Fruit fly (Drosophila melanogaster): ENCODE results near the gene Wdr82.

The Wdr82 gene

dm6 chr2L:8361204-8361952 is 12.9 kb upstream of the Wdr82 start (continued):
- TF ChIP-seq jigr1 (GFP tag; IDR thresholded peaks at IDR 0.05) (no peak), unc-4 (GFP tag; IDR thresholded peaks at IDR 0.05; ENCODE audit: partially characterized antibody) (no peak), CG7987 (GFP tag; optimal IDR thresholded peaks at IDR 0.05) (peak; percentile 2), Sry-β (GFP tag; optimal IDR thresholded peaks at IDR 0.05) (no peak), CG5245 (GFP tag; optimal IDR thresholded peaks at IDR 0.05) (no peak), zfh2 (GFP tag; optimal IDR thresholded peaks at IDR 0.05) (peak; percentile 27), Abd-B (GFP tag; optimal IDR thresholded peaks at IDR 0.05) (no peak), CG2875 (GFP tag; optimal IDR thresholded peaks at IDR 0.05) (no peak), H15 (GFP tag; IDR thresholded peaks at IDR 0.05) (no peak), CG30403 (GFP tag; optimal IDR thresholded peaks at IDR 0.05) (peak; percentile 40), CG7271 (tag; optimal IDR thresholded peaks at IDR 0.05) (no peak), HHEX (GFP tag; optimal IDR thresholded peaks at IDR 0.05) (no peak), sqz (GFP tag; optimal IDR thresholded peaks at IDR 0.05) (no peak), chif (GFP tag; optimal IDR thresholded peaks at IDR 0.05) (no peak), CkIIα-i1 (GFP tag; IDR thresholded peaks at IDR 0.05) (no peak), danr (GFP tag; IDR thresholded peaks at IDR 0.05) (no peak), CG8765 (GFP tag; IDR thresholded peaks at IDR 0.05) (no peak), MESR4 (GFP tag; optimal IDR thresholded peaks at IDR 0.05) (no peak), CG8388 (GFP tag; optimal IDR thresholded peaks at IDR 0.05) (no peak), CG3407 (GFP tag; optimal IDR thresholded peaks at IDR 0.05) (no peak), CG17612 (GFP tag; IDR thresholded peaks at IDR 0.05) (no peak), crc (GFP tag; optimal IDR thresholded peaks at IDR 0.05) (peak; percentile 4), exex (tag; optimal IDR thresholded peaks at IDR 0.05) (peak; percentile 8), CG30431 (GFP tag; optimal IDR thresholded peaks at IDR 0.05) (no peak), D19B (GFP tag; optimal IDR thresholded peaks at IDR 0.05) (no peak), CG10267 (tag; optimal IDR thresholded peaks at IDR 0.05) (peak; percentile 15), NFAT (GFP tag; IDR thresholded peaks at IDR 0.05) (no peak), pum (GFP tag; optimal IDR thresholded peaks at IDR 0.05) (no peak), seq (GFP tag; IDR thresholded peaks at IDR 0.05) (no peak), tup (GFP tag; optimal IDR thresholded peaks at IDR 0.05) (no peak), CG8089 (GFP tag; optimal IDR thresholded peaks at IDR 0.05) (no peak), Vsx1 (GFP tag; optimal IDR thresholded peaks at IDR 0.05) (no peak), bbx (GFP tag; IDR thresholded peaks at IDR 0.05; ENCODE audit: partially characterized antibody) (no peak), z (GFP tag; IDR thresholded peaks at IDR 0.05) (no peak), CG6765 (GFP tag; optimal IDR thresholded peaks at IDR 0.05) (no peak), her (GFP tag; optimal IDR thresholded peaks at IDR 0.05) (no peak), E2f1 (GFP tag; IDR thresholded peaks at IDR 0.05) (no peak), oc (tag; optimal IDR thresholded peaks at IDR 0.05) (no peak), dmrt99B (tag; optimal IDR thresholded peaks at IDR 0.05) (peak; percentile 55), wdn (GFP tag; IDR thresholded peaks at IDR 0.05) (no peak), Scr (GFP tag; IDR thresholded peaks at IDR 0.05; ENCODE audit: partially characterized antibody) (no peak), pnt (GFP tag; optimal IDR thresholded peaks at IDR 0.05) (no peak), h (optimal IDR thresholded peaks at IDR 0.05) (no peak), bowl (GFP tag; IDR thresholded peaks at IDR 0.05) (no peak), lab (GFP tag; optimal IDR thresholded peaks at IDR 0.05) (peak; percentile 49), pzg (GFP tag; optimal IDR thresholded peaks at IDR 0.05) (no peak), CG2120 (GFP tag; optimal IDR thresholded peaks at IDR 0.05) (peak; percentile 50), run (tag; optimal IDR thresholded peaks at IDR 0.05) (no peak), row (GFP tag; IDR thresholded peaks at IDR 0.05) (peak; percentile 41; the same call in 2 of the 3 replicates), gsb-n (tag; optimal IDR thresholded peaks at IDR 0.05) (no peak)

Data from whole organism, embryonic.